Worm (Caenorhabditis elegans) whole organism, L1 larva: ENCODE measurements around the gene Y64G10A.7.

Experiments used
- C04F5.9 ChIP-seq: sonication (generic microtip); optimal IDR thresholded peaks from 2 replicates; lab custom pipeline; 2016; ENCODE audit warnings: missing genetic modification characterization, missing compliant biosample characterization
- C16A3.4 ChIP-seq: fragments of 150-350 bp; optimal IDR thresholded peaks from 2 replicates; lab custom pipeline; 2014; ENCODE audit warnings: missing biosample characterization, missing genetic modification characterization
- Y116A8C.19 ChIP-seq: sonication (generic microtip); optimal IDR thresholded peaks from 2 replicates; lab custom pipeline; 2016; ENCODE audit warnings: missing compliant biosample characterization, missing genetic modification characterization, borderline replicate concordance
- aha-1 ChIP-seq: fragments of 150-350 bp; optimal IDR thresholded peaks from 2 replicates; lab custom pipeline; 2014; ENCODE audit warnings: missing biosample characterization, missing genetic modification characterization
- alr-1 ChIP-seq: fragments of 200-800 bp; sonication (Bioruptor generic); optimal IDR thresholded peaks from 2 replicates; lab custom pipeline; 2018; ENCODE audit warnings: borderline replicate concordance, mild to moderate bottlenecking, missing genetic modification characterization, missing compliant biosample characterization
- aly-2 ChIP-seq: fragments of 150-350 bp; optimal IDR thresholded peaks from 2 replicates; lab custom pipeline; 2014; ENCODE audit warnings: missing biosample characterization, missing genetic modification characterization
- blmp-1 ChIP-seq: fragments of 150-350 bp; optimal IDR thresholded peaks from 2 replicates; lab custom pipeline; 2014; ENCODE audit warnings: missing biosample characterization, missing genetic modification characterization
- ceh-82 ChIP-seq, 3 experiments: fragments of 150-350 bp in 1 of 3; sonication (generic microtip) in 2 of 3; optimal IDR thresholded peaks; 2 replicates each; lab custom pipeline; 2014 to 2017; ENCODE audit warnings: missing biosample characterization in 3 of 3, missing genetic modification characterization in 3 of 3
- ces-1 ChIP-seq: fragments of 150-350 bp; optimal IDR thresholded peaks from 2 replicates; lab custom pipeline; 2014; ENCODE audit warnings: missing biosample characterization, missing genetic modification reagents, missing genetic modification characterization
- efl-3 ChIP-seq: fragments of 200-800 bp; sonication (Bioruptor generic); optimal IDR thresholded peaks from 2 replicates; lab custom pipeline; 2018; ENCODE audit warnings: mild to moderate bottlenecking, missing genetic modification characterization, missing compliant biosample characterization
- elt-3 ChIP-seq, 6 experiments: fragments of 150-350 bp in 1 of 6; sonication (generic microtip); optimal IDR thresholded peaks; 2 replicates each; lab custom pipeline; 2017 to 2018; ENCODE audit warnings: missing biosample characterization in 6 of 6, missing genetic modification characterization in 6 of 6, inconsistent platforms in 1 of 6
- fkh-10 ChIP-seq: sonication (generic microtip); optimal IDR thresholded peaks from 2 replicates; lab custom pipeline; 2017; ENCODE audit warnings: missing biosample characterization, missing genetic modification reagents, missing genetic modification characterization
- grh-1 ChIP-seq: fragments of 200-800 bp; sonication (Bioruptor generic); IDR thresholded peaks from 2 replicates; pipeline ENCODE4 v1.3.6; 2022; ENCODE audit warnings: missing genetic modification reagents, missing genetic modification characterization, missing compliant biosample characterization
- hpl-2 ChIP-seq: fragments of 150-350 bp; optimal IDR thresholded peaks from 2 replicates; lab custom pipeline; 2014; ENCODE audit warnings: missing biosample characterization, missing genetic modification reagents, missing genetic modification characterization
- irx-1 ChIP-seq: sonication (generic microtip); optimal IDR thresholded peaks from 2 replicates; lab custom pipeline; 2016; ENCODE audit warnings: missing genetic modification characterization, missing compliant biosample characterization
- isw-1 ChIP-seq: fragments of 200-800 bp; sonication (Bioruptor generic); IDR thresholded peaks from 2 replicates; pipeline ENCODE4 v1.3.6; 2022; ENCODE audit warnings: missing genetic modification characterization, missing compliant biosample characterization
- jun-1 ChIP-seq: fragments of 150-350 bp; optimal IDR thresholded peaks from 2 replicates; lab custom pipeline; 2014; ENCODE audit warnings: missing biosample characterization, missing genetic modification reagents, missing genetic modification characterization
- lin-13 ChIP-seq: fragments of 150-350 bp; optimal IDR thresholded peaks from 2 replicates; lab custom pipeline; 2014; ENCODE audit warnings: missing biosample characterization, missing genetic modification reagents, missing genetic modification characterization
- lin-14 ChIP-seq: fragments of 200-800 bp; sonication (Bioruptor generic); optimal IDR thresholded peaks from 2 replicates; lab custom pipeline; 2018; ENCODE audit warnings: mild to moderate bottlenecking, missing genetic modification characterization, moderate library complexity, missing compliant biosample characterization
- lin-39 ChIP-seq: fragments of 150-350 bp; optimal IDR thresholded peaks from 2 replicates; lab custom pipeline; 2014; ENCODE audit warnings: missing biosample characterization, missing genetic modification reagents, missing genetic modification characterization
- lir-3 ChIP-seq: sonication (generic microtip); optimal IDR thresholded peaks from 2 replicates; lab custom pipeline; 2016; ENCODE audit warnings: mild to moderate bottlenecking, missing genetic modification characterization, moderate library complexity, missing compliant biosample characterization; ENCODE audit not compliant: poor library complexity
- mdl-1 ChIP-seq, 2 experiments: fragments of 150-350 bp; optimal IDR thresholded peaks; 2 replicates each; lab custom pipeline; 2014 to 2017; ENCODE audit warnings: missing biosample characterization in 2 of 2, missing genetic modification characterization in 2 of 2, inconsistent platforms in 1 of 2
- nhr-11 ChIP-seq: fragments of 150-350 bp; optimal IDR thresholded peaks from 2 replicates; lab custom pipeline; 2014; ENCODE audit warnings: missing biosample characterization, missing genetic modification characterization
- nhr-19 ChIP-seq: fragments of 200-800 bp; sonication (Bioruptor generic); conservative IDR thresholded peaks from 2 replicates; pipeline ENCODE4 v1.3.6; 2022; ENCODE audit warnings: missing genetic modification characterization, missing compliant biosample characterization
- nhr-237 ChIP-seq: fragments of 150-350 bp; optimal IDR thresholded peaks from 2 replicates; lab custom pipeline; 2014; ENCODE audit warnings: missing biosample characterization, missing genetic modification characterization
- nhr-28 ChIP-seq: fragments of 150-350 bp; optimal IDR thresholded peaks from 2 replicates; lab custom pipeline; 2014; ENCODE audit warnings: missing biosample characterization, missing genetic modification characterization
- nhr-47 ChIP-seq: sonication (generic microtip); optimal IDR thresholded peaks from 2 replicates; lab custom pipeline; 2016; ENCODE audit warnings: mild to moderate bottlenecking, missing genetic modification characterization, moderate library complexity, missing compliant biosample characterization
- nhr-71 ChIP-seq: sonication (generic microtip); optimal IDR thresholded peaks from 2 replicates; lab custom pipeline; 2016; ENCODE audit warnings: mild to moderate bottlenecking, missing genetic modification characterization, moderate library complexity, missing compliant biosample characterization
- nhr-85 ChIP-seq: sonication (generic microtip); peaks from one replicate; lab custom pipeline; 2016; ENCODE audit warnings: missing genetic modification characterization, inconsistent platforms, missing compliant biosample characterization
- nhr-90 ChIP-seq: sonication (generic microtip); optimal IDR thresholded peaks from 2 replicates; lab custom pipeline; 2016; ENCODE audit warnings: mild to moderate bottlenecking, missing genetic modification characterization, missing compliant biosample characterization; ENCODE audit not compliant: poor library complexity
- pag-3 ChIP-seq: sonication (generic microtip); optimal IDR thresholded peaks from 2 replicates; lab custom pipeline; 2017; ENCODE audit warnings: missing genetic modification characterization, mild to moderate bottlenecking, missing compliant biosample characterization, antibody characterized with exemption, borderline replicate concordance; ENCODE audit not compliant: insufficient read depth
- pax-3 ChIP-seq: fragments of 200-800 bp; sonication (Bioruptor generic); optimal IDR thresholded peaks from 2 replicates; lab custom pipeline; 2018; ENCODE audit warnings: mild to moderate bottlenecking, missing genetic modification characterization, moderate library complexity, missing compliant biosample characterization
- pqm-1 ChIP-seq: sonication (generic microtip); optimal IDR thresholded peaks from 3 replicates; lab custom pipeline; 2017; ENCODE audit warnings: missing biosample characterization, missing genetic modification characterization
- skn-1 ChIP-seq: fragments of 150-350 bp; optimal IDR thresholded peaks from 2 replicates; lab custom pipeline; 2014; ENCODE audit warnings: missing biosample characterization, missing genetic modification characterization
- snu-23 ChIP-seq: sonication (generic microtip); optimal IDR thresholded peaks from 2 replicates; lab custom pipeline; 2016; ENCODE audit warnings: missing genetic modification characterization, missing compliant biosample characterization
- sptf-1 ChIP-seq: fragments of 150-350 bp; optimal IDR thresholded peaks from 2 replicates; lab custom pipeline; 2014; ENCODE audit warnings: missing biosample characterization, missing genetic modification characterization
- sup-37 ChIP-seq: fragments of 200-800 bp; sonication (Bioruptor generic); optimal IDR thresholded peaks from 2 replicates; lab custom pipeline; 2018; ENCODE audit warnings: mild to moderate bottlenecking, missing genetic modification characterization, missing compliant biosample characterization
- swsn-7 ChIP-seq: sonication (generic microtip); optimal IDR thresholded peaks from 2 replicates; lab custom pipeline; 2016; ENCODE audit warnings: missing genetic modification characterization, missing compliant biosample characterization
- tlp-1 ChIP-seq: fragments of 150-350 bp; optimal IDR thresholded peaks from 2 replicates; lab custom pipeline; 2014; ENCODE audit warnings: missing biosample characterization, missing genetic modification characterization
- unc-98 ChIP-seq: fragments of 200-800 bp; sonication (Bioruptor generic); IDR thresholded peaks from 2 replicates; pipeline ENCODE4 v1.3.6; 2022; ENCODE audit warnings: missing genetic modification characterization, missing compliant biosample characterization
- vab-15 ChIP-seq: sonication (generic microtip); optimal IDR thresholded peaks from 2 replicates; lab custom pipeline; 2017; ENCODE audit warnings: missing genotype, mild to moderate bottlenecking, missing genetic modification characterization, missing compliant biosample characterization
- zag-1 ChIP-seq: fragments of 150-350 bp; optimal IDR thresholded peaks from 2 replicates; lab custom pipeline; 2014; ENCODE audit warnings: missing biosample characterization, missing genetic modification characterization
- zip-4 ChIP-seq: fragments of 200-800 bp; sonication (Bioruptor generic); optimal IDR thresholded peaks from 2 replicates; lab custom pipeline; 2018; ENCODE audit warnings: mild to moderate bottlenecking, missing genetic modification characterization, moderate library complexity, missing compliant biosample characterization
- ztf-11 ChIP-seq, 2 experiments: sonication (generic microtip); optimal IDR thresholded peaks; 2 replicates each; lab custom pipeline; 2016 to 2017; ENCODE audit warnings: missing genetic modification characterization in 2 of 2, missing biosample characterization in 1 of 2, missing compliant biosample characterization in 1 of 2
- ztf-4 ChIP-seq: fragments of 150-350 bp; optimal IDR thresholded peaks from 2 replicates; lab custom pipeline; 2014; ENCODE audit warnings: missing biosample characterization, missing genetic modification characterization

The Y64G10A.7 gene

ce11 chrIV:14318054-14318453 lies 26.4 kb downstream of the Y64G10A.7 start:
- TF ChIP-seq nhr-237 (tag; lab: Kevin White, UChicago) (no peak), elt-3 (tag; optimal IDR thresholded peaks at IDR 0.05; lab: Kevin White, UChicago) (no peak), Y116A8C.19 (tag; lab: Kevin White, UChicago) (no peak), sup-37 (GFP tag; lab: Kevin White, UChicago) (no peak), aha-1 (tag; lab: Kevin White, UChicago) (no peak), hpl-2 (GFP tag; lab: Kevin White, UChicago) (no peak), nhr-19 (GFP tag; lab: Robert Waterston, UW) (no peak)

ce11 chrIV:14321655-14322054 lies 30.0 kb downstream of the Y64G10A.7 start, which contains the start of gene fbxa-126:
Gene fbxa-126, minus strand, starts transcription at chrIV:14321755.
- TF ChIP-seq skn-1 (tag; lab: Kevin White, UChicago) = no peak
- no peak for TF ChIP-seq pqm-1 (tag; lab: Kevin White, UChicago)
- no peak for TF ChIP-seq ztf-11 (tag; optimal IDR thresholded peaks at IDR 0.05; lab: Kevin White, UChicago)
- no peak for TF ChIP-seq jun-1 (tag; lab: Kevin White, UChicago)
- TF ChIP-seq alr-1 = no peak
- no peak for TF ChIP-seq blmp-1 (tag; lab: Kevin White, UChicago)
- no peak for TF ChIP-seq ceh-82 (tag; optimal IDR thresholded peaks at IDR 0.05; lab: Kevin White, UChicago)
- TF ChIP-seq nhr-47 (tag; lab: Kevin White, UChicago) = no peak

- TF ChIP-seq skn-1 (tag; lab: Kevin White, UChicago) = no peak
- no peak for TF ChIP-seq ztf-4 (tag; lab: Kevin White, UChicago)
- no peak for TF ChIP-seq vab-15 (tag; lab: Kevin White, UChicago)
- no peak for TF ChIP-seq ces-1 (GFP tag; lab: Kevin White, UChicago)
- no peak for TF ChIP-seq C16A3.4
- TF ChIP-seq jun-1 (tag; lab: Kevin White, UChicago) = no peak
- no peak for TF ChIP-seq grh-1 (GFP tag; lab: Robert Waterston, UW)
- no peak for TF ChIP-seq pax-3
- TF ChIP-seq isw-1 (GFP tag; lab: Robert Waterston, UW) = no peak
- no peak for TF ChIP-seq tlp-1 (tag; lab: Kevin White, UChicago)
- no peak for TF ChIP-seq lin-14 (GFP tag; lab: Kevin White, UChicago)
- TF ChIP-seq zip-4 (GFP tag; lab: Kevin White, UChicago) = no peak
- TF ChIP-seq sptf-1 (tag; lab: Kevin White, UChicago) = no peak
- TF ChIP-seq fkh-10 (GFP tag; lab: Kevin White, UChicago) = no peak
- TF ChIP-seq irx-1 (tag; lab: Kevin White, UChicago) = no peak
- no peak for TF ChIP-seq efl-3 (GFP tag; lab: Kevin White, UChicago)
- no peak for TF ChIP-seq lin-39 (tag; lab: Kevin White, UChicago)
- TF ChIP-seq swsn-7 (tag; lab: Kevin White, UChicago) = no peak
Observed at ce11 chrIV:14326283-14326682, 34.6 kb downstream of the Y64G10A.7 start, which contains the start of gene fbxa-83. Gene fbxa-83, minus strand, starts transcription at chrIV:14326383.

DNA sequence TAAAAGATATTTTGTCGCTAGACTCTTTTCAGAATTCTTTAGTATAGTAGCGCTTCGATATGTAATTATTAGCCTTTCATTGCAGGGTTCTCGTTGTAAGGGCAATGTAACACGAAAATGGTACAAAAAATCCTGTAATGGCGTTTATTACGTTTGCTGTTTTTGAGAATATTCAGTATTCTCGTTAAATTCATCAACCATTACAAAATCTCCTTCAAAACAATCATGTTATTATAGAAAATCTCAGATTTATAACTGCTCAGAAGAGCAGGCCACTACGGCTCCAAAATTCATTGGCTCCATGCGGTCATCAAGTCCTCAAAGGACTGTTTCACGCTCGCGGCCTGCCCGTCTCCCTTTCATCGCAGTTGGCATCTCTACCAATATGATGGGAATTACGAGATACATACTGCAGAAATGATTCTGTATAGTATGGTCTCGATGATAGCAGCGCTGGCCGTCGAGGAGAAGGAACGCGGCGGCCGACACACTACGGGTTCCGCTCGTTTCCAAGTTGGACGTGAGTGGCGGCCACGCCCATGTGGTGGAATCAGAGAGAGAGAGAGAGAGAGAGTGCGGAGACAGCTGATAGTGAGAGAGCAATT lies 35.1 kb downstream of the Y64G10A.7 start:
- TF ChIP-seq tlp-1 (tag; lab: Kevin White, UChicago) (no peak), nhr-90 (tag; lab: Kevin White, UChicago) (peak; percentile 96), unc-98 (no peak; the same call in 1 of the 2 replicates), aha-1 (tag; lab: Kevin White, UChicago) (no peak), lin-14 (GFP tag; lab: Kevin White, UChicago) (no peak), nhr-28 (tag; lab: Kevin White, UChicago) (no peak), lir-3 (no peak), pag-3 (tag; lab: Kevin White, UChicago) (no peak), C04F5.9 (tag; lab: Kevin White, UChicago) (peak; percentile 65), nhr-237 (tag; lab: Kevin White, UChicago) (no peak), zag-1 (tag; lab: Kevin White, UChicago) (no peak), Y116A8C.19 (tag; lab: Kevin White, UChicago) (no peak), skn-1 (tag; lab: Kevin White, UChicago) (no peak), nhr-71 (tag; lab: Kevin White, UChicago) (peak; percentile 93), irx-1 (tag; lab: Kevin White, UChicago) (peak; percentile 67), nhr-11 (tag; lab: Kevin White, UChicago) (no peak), aly-2 (tag; lab: Kevin White, UChicago) (no peak), lin-13 (GFP tag; lab: Kevin White, UChicago) (peak; percentile 54), snu-23 (GFP tag; lab: Kevin White, UChicago) (peak; percentile 90), sptf-1 (tag; lab: Kevin White, UChicago) (no peak), nhr-85 (tag; lab: Kevin White, UChicago) (peak; percentile 96), grh-1 (GFP tag; lab: Robert Waterston, UW) (peak; percentile 84), mdl-1 (tag; optimal IDR thresholded peaks at IDR 0.05; lab: Kevin White, UChicago) (peak; percentile 11 to 68)
